Fruit fly (Drosophila melanogaster) whole organism: ENCODE results near the gene CG34288.

ENCODE experiments used
- CG8478 ChIP-seq: fragments of >200 bp; optimal IDR thresholded peaks from 2 replicates; lab custom pipeline; 2018; ENCODE audit warnings: inconsistent platforms
- EcR ChIP-seq, 2 experiments: fragments of >200 bp; optimal IDR thresholded peaks; 2 replicates each; lab custom pipeline; 2017; ENCODE audit warnings: missing biosample characterization in 2 of 2, missing genetic modification characterization in 2 of 2, missing genetic modification reagents in 2 of 2
- pan ChIP-seq: fragments of >200 bp; optimal IDR thresholded peaks from 2 replicates; lab custom pipeline; 2017

dm6 chr3R:22488855-22489254, 41.8 kb upstream of the CG34288 start, which contains the start of gene CG5376:
- TF ChIP-seq EcR (GFP tag; optimal IDR thresholded peaks at IDR 0.05; lab: Kevin White, UChicago) (no peak), CG8478 (lab: Kevin White, UChicago) (no peak), pan (lab: Kevin White, UChicago) (no peak)
